Fruit fly (Drosophila melanogaster) whole organism, embryonic: ENCODE results near the gene CG7512.

Experiments used
- Blimp-1 ChIP-seq: fragments of 200-800 bp; sonication (Bioruptor generic); optimal IDR thresholded peaks from 3 replicates; lab custom pipeline; 2018; ENCODE audit warnings: missing biosample characterization, missing genetic modification characterization, mild to moderate bottlenecking, moderate library complexity, missing genetic modification reagents
- CG10431 ChIP-seq: fragments of 200-800 bp; sonication (Bioruptor generic); optimal IDR thresholded peaks from 3 replicates; lab custom pipeline; 2018; ENCODE audit warnings: missing biosample characterization, mild to moderate bottlenecking, missing genetic modification characterization
- CG10462 ChIP-seq: fragments of 200-800 bp; sonication (Bioruptor generic); optimal IDR thresholded peaks from 2 replicates; lab custom pipeline; 2016; ENCODE audit warnings: missing biosample characterization, missing genetic modification characterization
- CG11723 ChIP-seq: fragments of 200-800 bp; sonication (Bioruptor generic); optimal IDR thresholded peaks from 2 replicates; lab custom pipeline; 2017; ENCODE audit warnings: missing biosample characterization, mild to moderate bottlenecking, missing genetic modification characterization
- CG13894 ChIP-seq: fragments of 200-800 bp; sonication (Bioruptor generic); optimal IDR thresholded peaks from 3 replicates; lab custom pipeline; 2018; ENCODE audit warnings: missing biosample characterization, mild to moderate bottlenecking, missing genetic modification characterization, moderate library complexity
- CG15269 ChIP-seq: fragments of 200-800 bp; sonication (Bioruptor generic); optimal IDR thresholded peaks from 2 replicates; lab custom pipeline; 2018; ENCODE audit warnings: missing biosample characterization, mild to moderate bottlenecking, missing genetic modification characterization, moderate library complexity
- CG17328 ChIP-seq: fragments of 200-800 bp; sonication (Bioruptor generic); IDR thresholded peaks from 2 replicates; pipeline ENCODE4 v1.3.6; 2022; ENCODE audit warnings: missing biosample characterization, missing genetic modification characterization
- CG17612 ChIP-seq: fragments of 200-800 bp; sonication (Bioruptor generic); IDR thresholded peaks from 2 replicates; pipeline ENCODE4 v1.3.6; 2022; ENCODE audit warnings: missing biosample characterization, missing genetic modification characterization
- CG1792 ChIP-seq: fragments of 200-800 bp; sonication (Bioruptor generic); optimal IDR thresholded peaks from 2 replicates; lab custom pipeline; 2016; ENCODE audit warnings: missing biosample characterization, missing genetic modification characterization
- CG18262 ChIP-seq: fragments of 200-800 bp; optimal IDR thresholded peaks from 3 replicates; lab custom pipeline; 2019; ENCODE audit warnings: missing biosample characterization, mild to moderate bottlenecking, missing genetic modification characterization, moderate library complexity
- CG30020 ChIP-seq: fragments of 200-800 bp; optimal IDR thresholded peaks from 2 replicates; lab custom pipeline; 2019; ENCODE audit warnings: missing biosample characterization, mild to moderate bottlenecking, missing genetic modification characterization, moderate library complexity
- CG3163 ChIP-seq: fragments of 200-800 bp; sonication (Bioruptor generic); optimal IDR thresholded peaks from 3 replicates; lab custom pipeline; 2016; ENCODE audit warnings: missing biosample characterization, missing genetic modification characterization
- CG32532 ChIP-seq: fragments of 200-800 bp; sonication (Bioruptor generic); IDR thresholded peaks from 2 replicates; pipeline ENCODE4 v1.3.6; 2022; ENCODE audit warnings: missing biosample characterization, missing genetic modification characterization
- CG4730 ChIP-seq: fragments of 200-800 bp; sonication (Bioruptor generic); IDR thresholded peaks from 2 replicates; pipeline ENCODE4 v1.3.6; 2022; ENCODE audit warnings: missing biosample characterization, missing genetic modification characterization
- CG6683 ChIP-seq: fragments of 200-800 bp; sonication (Bioruptor generic); optimal IDR thresholded peaks from 2 replicates; lab custom pipeline; 2017; ENCODE audit warnings: missing biosample characterization, mild to moderate bottlenecking, missing genetic modification characterization, missing genetic modification reagents
- CG7786 ChIP-seq: fragments of 200-800 bp; sonication (Bioruptor generic); optimal IDR thresholded peaks from 2 replicates; lab custom pipeline; 2016; ENCODE audit warnings: missing biosample characterization, missing genetic modification characterization
- D ChIP-seq, 2 experiments: fragments of 200-800 bp in 1 of 2; fragments of >200 bp in 1 of 2; sonication (Bioruptor generic) in 1 of 2; optimal IDR thresholded peaks; 2 replicates in 1 of 2; 3 replicates in 1 of 2; lab custom pipeline; 2017; ENCODE audit warnings: mild to moderate bottlenecking in 1 of 2, missing biosample characterization in 1 of 2, missing genetic modification characterization in 1 of 2, missing genetic modification reagents in 1 of 2
- Doc2 ChIP-seq: fragments of 200-800 bp; sonication (Bioruptor generic); IDR thresholded peaks from 2 replicates; pipeline ENCODE4 v1.3.6; 2022; ENCODE audit warnings: missing biosample characterization, missing genetic modification characterization
- Ets97D ChIP-seq: fragments of 200-800 bp; sonication (Bioruptor generic); optimal IDR thresholded peaks from 3 replicates; lab custom pipeline; 2016; ENCODE audit warnings: missing biosample characterization, missing genetic modification characterization
- HLHmδ ChIP-seq: fragments of 200-800 bp; sonication (Bioruptor generic); optimal IDR thresholded peaks from 2 replicates; lab custom pipeline; 2018; ENCODE audit warnings: missing biosample characterization, mild to moderate bottlenecking, missing genetic modification characterization, moderate library complexity
- HmgD ChIP-seq: fragments of 200-800 bp; sonication (Bioruptor generic); optimal IDR thresholded peaks from 3 replicates; lab custom pipeline; 2016; ENCODE audit warnings: missing biosample characterization, missing genetic modification characterization
- MTF-1 ChIP-seq: fragments of 200-800 bp; sonication (Bioruptor generic); optimal IDR thresholded peaks from 2 replicates; lab custom pipeline; 2018; ENCODE audit warnings: missing biosample characterization, mild to moderate bottlenecking, missing genetic modification characterization, borderline replicate concordance
- NC2α ChIP-seq: fragments of 200-800 bp; sonication (Bioruptor generic); optimal IDR thresholded peaks from 2 replicates; lab custom pipeline; 2016; ENCODE audit warnings: missing biosample characterization, missing genetic modification characterization
- Nf-YC ChIP-seq: fragments of 200-800 bp; optimal IDR thresholded peaks from 3 replicates; lab custom pipeline; 2019; ENCODE audit warnings: missing biosample characterization, mild to moderate bottlenecking, missing genetic modification characterization, moderate library complexity
- Scr ChIP-seq: fragments of 200-800 bp; sonication (Bioruptor generic); IDR thresholded peaks from 2 replicates; pipeline ENCODE4 v1.3.6; 2022; ENCODE audit warnings: missing biosample characterization, missing genetic modification characterization; ENCODE audit not compliant: partially characterized antibody
- Spps ChIP-seq: fragments of 200-800 bp; sonication (Bioruptor generic); optimal IDR thresholded peaks from 2 replicates; lab custom pipeline; 2018; ENCODE audit warnings: missing biosample characterization, mild to moderate bottlenecking, missing genetic modification characterization
- abd-A ChIP-seq: fragments of 200-800 bp; sonication (Bioruptor generic); optimal IDR thresholded peaks from 3 replicates; lab custom pipeline; 2019; ENCODE audit warnings: missing biosample characterization, mild to moderate bottlenecking, missing genetic modification characterization, moderate library complexity
- caup ChIP-seq: fragments of 200-800 bp; sonication (Bioruptor generic); optimal IDR thresholded peaks from 3 replicates; lab custom pipeline; 2017; ENCODE audit warnings: missing biosample characterization, mild to moderate bottlenecking, missing genetic modification characterization, moderate library complexity; ENCODE audit not compliant: severe bottlenecking
- chinmo ChIP-seq: fragments of 200-800 bp; sonication (Bioruptor generic); IDR thresholded peaks from 4 replicates; pipeline ENCODE4 v1.3.6; 2022; ENCODE audit warnings: missing biosample characterization, missing genetic modification characterization; ENCODE audit not compliant: partially characterized antibody
- crol ChIP-seq: fragments of 200-800 bp; sonication (Bioruptor generic); IDR thresholded peaks from 2 replicates; pipeline ENCODE4 v1.3.6; 2022; ENCODE audit warnings: missing biosample characterization, missing genetic modification characterization
- dm ChIP-seq: fragments of 200-800 bp; sonication (Bioruptor generic); optimal IDR thresholded peaks from 3 replicates; lab custom pipeline; 2016; ENCODE audit warnings: missing biosample characterization, missing genetic modification characterization
- dmrt11E ChIP-seq: fragments of 200-800 bp; sonication (Bioruptor generic); optimal IDR thresholded peaks from 3 replicates; lab custom pipeline; 2018; ENCODE audit warnings: missing biosample characterization, mild to moderate bottlenecking, missing genetic modification characterization, moderate library complexity
- kni ChIP-seq: fragments of 200-800 bp; sonication (Bioruptor generic); optimal IDR thresholded peaks from 3 replicates; lab custom pipeline; 2017; ENCODE audit warnings: mild to moderate bottlenecking, missing biosample characterization, missing genetic modification reagents, missing genetic modification characterization
- maf-S ChIP-seq: fragments of 200-800 bp; sonication (Bioruptor generic); optimal IDR thresholded peaks from 2 replicates; lab custom pipeline; 2016; ENCODE audit warnings: missing biosample characterization, missing genetic modification characterization
- mirr ChIP-seq: fragments of 200-800 bp; sonication (Bioruptor generic); optimal IDR thresholded peaks from 3 replicates; lab custom pipeline; 2018; ENCODE audit warnings: missing biosample characterization, mild to moderate bottlenecking, missing genetic modification characterization
- p53 ChIP-seq: fragments of 200-800 bp; sonication (Bioruptor generic); optimal IDR thresholded peaks from 2 replicates; lab custom pipeline; 2016; ENCODE audit warnings: missing biosample characterization, missing genetic modification characterization
- pfk ChIP-seq: fragments of 200-800 bp; sonication (Bioruptor generic); optimal IDR thresholded peaks from 2 replicates; lab custom pipeline; 2018; ENCODE audit warnings: missing biosample characterization, mild to moderate bottlenecking, missing genetic modification characterization, moderate library complexity
- pros ChIP-seq: fragments of 200-800 bp; sonication (Bioruptor generic); optimal IDR thresholded peaks from 3 replicates; lab custom pipeline; 2019; ENCODE audit warnings: missing biosample characterization, mild to moderate bottlenecking, missing genetic modification characterization, moderate library complexity
- repo ChIP-seq: fragments of 200-800 bp; sonication (Bioruptor generic); optimal IDR thresholded peaks from 2 replicates; lab custom pipeline; 2016; ENCODE audit warnings: missing biosample characterization, missing genetic modification characterization
- seq ChIP-seq: fragments of 200-800 bp; sonication (Bioruptor generic); IDR thresholded peaks from 2 replicates; pipeline ENCODE4 v1.3.6; 2022; ENCODE audit warnings: missing biosample characterization, missing genetic modification characterization
- slp2 ChIP-seq: fragments of 200-800 bp; sonication (Bioruptor generic); optimal IDR thresholded peaks from 2 replicates; lab custom pipeline; 2016; ENCODE audit warnings: missing biosample characterization, missing genetic modification characterization
- tin ChIP-seq: fragments of 200-800 bp; sonication (Bioruptor generic); optimal IDR thresholded peaks from 3 replicates; lab custom pipeline; 2016; ENCODE audit warnings: missing biosample characterization, missing genetic modification characterization
- tna ChIP-seq: fragments of 200-800 bp; sonication (Bioruptor generic); IDR thresholded peaks from 2 replicates; pipeline ENCODE4 v1.3.6; 2022; ENCODE audit warnings: missing biosample characterization, missing genetic modification characterization; ENCODE audit not compliant: partially characterized antibody
- unpg ChIP-seq: fragments of 200-800 bp; sonication (Bioruptor generic); optimal IDR thresholded peaks from 3 replicates; lab custom pipeline; 2018; ENCODE audit warnings: missing biosample characterization, mild to moderate bottlenecking, missing genetic modification characterization, moderate library complexity
- vfl ChIP-seq: fragments of 200-800 bp; sonication (Bioruptor generic); optimal IDR thresholded peaks from 2 replicates; lab custom pipeline; 2016; ENCODE audit warnings: missing biosample characterization, missing genetic modification characterization
- wor ChIP-seq: fragments of 200-800 bp; sonication (Bioruptor generic); IDR thresholded peaks from 2 replicates; pipeline ENCODE4 v1.3.6; 2022; ENCODE audit warnings: missing biosample characterization, missing genetic modification characterization
- zen ChIP-seq: fragments of 200-800 bp; sonication (Bioruptor generic); optimal IDR thresholded peaks from 3 replicates; lab custom pipeline; 2018; ENCODE audit warnings: missing biosample characterization, mild to moderate bottlenecking, missing genetic modification characterization, moderate library complexity

The CG7512 gene

dm6 chr3L:11492457-11492856 is 21.0 kb upstream of the CG7512 start (continued):
- TF ChIP-seq mirr (GFP tag; lab: Kevin White, UChicago) (peak; percentile 30), crol (GFP tag; lab: Robert Waterston, UW) (peak; percentile 73; the same call in 1 of the 2 replicates), CG3163 (GFP tag; lab: Kevin White, UChicago) (peak; percentile 34), CG1792 (GFP tag; lab: Kevin White, UChicago) (no peak), abd-A (tag; lab: Kevin White, UChicago) (peak; percentile 27), p53 (GFP tag; lab: Kevin White, UChicago) (peak; percentile 13), CG7786 (GFP tag; lab: Kevin White, UChicago) (peak; percentile 21), Ets97D (GFP tag; lab: Kevin White, UChicago) (no peak), Scr (GFP tag; lab: Robert Waterston, UW) (no peak), Blimp-1 (GFP tag; lab: Kevin White, UChicago) (peak; percentile 52), HmgD (GFP tag; lab: Kevin White, UChicago) (no peak), pros (GFP tag; lab: Kevin White, UChicago) (peak; percentile 38), CG15269 (peak; percentile 15), CG11723 (GFP tag; lab: Kevin White, UChicago) (no peak), tin (no peak), repo (GFP tag; lab: Kevin White, UChicago) (peak; percentile 9), chinmo (GFP tag; lab: Robert Waterston, UW) (peak; percentile 73; the same call in 1 of the 4 replicates), zen (tag; lab: Kevin White, UChicago) (peak; percentile 17), D (optimal IDR thresholded peaks at IDR 0.05; lab: Kevin White, UChicago) (no peak), D (GFP tag; optimal IDR thresholded peaks at IDR 0.05; lab: Kevin White, UChicago) (no peak), CG10431 (GFP tag; lab: Kevin White, UChicago) (no peak), tna (GFP tag; lab: Robert Waterston, UW) (peak; percentile 31; the same call in 1 of the 2 replicates)

DNA sequence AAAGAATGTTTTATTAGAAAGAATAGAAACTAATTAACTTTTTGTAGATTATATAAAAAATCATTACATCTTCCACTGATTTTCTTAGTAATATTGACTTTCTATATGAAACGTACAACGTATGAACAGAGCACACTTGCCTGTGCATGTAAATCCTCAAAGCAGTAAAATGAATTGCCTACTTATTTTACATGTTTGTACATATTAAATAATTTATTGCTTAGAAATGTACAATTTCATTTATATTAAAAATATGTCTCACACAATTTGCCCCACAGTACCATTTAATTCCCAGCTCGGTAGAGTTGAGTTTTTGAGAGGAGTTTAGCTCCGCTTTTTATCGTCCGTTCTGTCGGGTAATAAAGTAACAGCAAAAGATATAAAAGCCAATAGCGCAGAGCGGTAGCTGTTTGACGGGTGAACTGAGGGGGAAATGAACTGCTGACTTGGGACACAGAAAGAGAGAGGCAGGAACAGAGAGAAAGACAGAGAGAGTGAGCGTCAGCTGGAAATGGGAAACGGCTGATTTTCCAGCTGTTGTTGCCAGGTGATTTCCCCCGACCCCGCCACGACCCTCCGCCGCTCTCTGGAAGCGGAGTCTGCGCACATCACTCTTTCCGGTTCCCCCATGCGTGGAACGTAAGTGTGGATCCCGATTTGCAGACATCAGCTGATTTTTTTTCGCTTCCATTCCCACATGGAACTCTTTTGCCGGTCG is 20.3 kb upstream of the CG7512 start:
- peak; percentile 86 for TF ChIP-seq HLHmδ
- TF ChIP-seq seq (GFP tag; lab: Robert Waterston, UW), result no peak; the same call in 1 of the 2 replicates
- TF ChIP-seq caup (GFP tag; lab: Kevin White, UChicago), result no peak
- TF ChIP-seq kni (GFP tag; lab: Kevin White, UChicago), result peak; percentile 79
- peak; percentile 40 for TF ChIP-seq Nf-YC (tag; lab: Kevin White, UChicago)
- TF ChIP-seq CG6683 (GFP tag; lab: Kevin White, UChicago), result no peak
- no peak for TF ChIP-seq NC2α (GFP tag; lab: Kevin White, UChicago)
- peak; percentile 62 for TF ChIP-seq pfk
- TF ChIP-seq vfl (GFP tag; lab: Kevin White, UChicago), result no peak
- no peak for TF ChIP-seq wor
- peak; percentile 48; the same call in 1 of the 2 replicates for TF ChIP-seq CG32532 (GFP tag; lab: Robert Waterston, UW)
- peak; percentile 62 for TF ChIP-seq CG13894
- no peak for TF ChIP-seq CG17612
- TF ChIP-seq CG18262 (tag; lab: Kevin White, UChicago), result no peak
- TF ChIP-seq dmrt11E (tag; lab: Kevin White, UChicago), result no peak
- TF ChIP-seq CG30020 (tag; lab: Kevin White, UChicago), result no peak
- TF ChIP-seq CG17328 (GFP tag; lab: Robert Waterston, UW), result peak; percentile 30; the same call in 1 of the 2 replicates
- no peak for TF ChIP-seq unpg (GFP tag; lab: Kevin White, UChicago)
- TF ChIP-seq Spps (tag; lab: Kevin White, UChicago), result no peak
- no peak for TF ChIP-seq CG10462 (GFP tag; lab: Kevin White, UChicago)
- no peak for TF ChIP-seq maf-S (GFP tag; lab: Kevin White, UChicago)
- no peak for TF ChIP-seq mirr (GFP tag; lab: Kevin White, UChicago)
- TF ChIP-seq dm (GFP tag; lab: Kevin White, UChicago), result no peak
- peak; percentile 50 for TF ChIP-seq CG11723 (GFP tag; lab: Kevin White, UChicago)
- TF ChIP-seq slp2 (GFP tag; lab: Kevin White, UChicago), result no peak
- no peak for TF ChIP-seq MTF-1
- no peak for TF ChIP-seq CG4730
- no peak for TF ChIP-seq Doc2 (GFP tag; lab: Robert Waterston, UW)
